Worm (Caenorhabditis elegans) whole organism, young adult: ENCODE results near the gene F26A1.3.

Source experiments
- tlf-1 ChIP-seq: fragments of 200-800 bp; sonication (Bioruptor generic); optimal IDR thresholded peaks from 2 replicates; lab custom pipeline; 2018; ENCODE audit warnings: mild to moderate bottlenecking, missing genetic modification characterization, missing compliant biosample characterization
- unc-62 ChIP-seq: fragments of 150-350 bp; optimal IDR thresholded peaks from 2 replicates; lab custom pipeline; 2014; ENCODE audit warnings: missing biosample characterization, missing genetic modification reagents, missing genetic modification characterization

DNA sequence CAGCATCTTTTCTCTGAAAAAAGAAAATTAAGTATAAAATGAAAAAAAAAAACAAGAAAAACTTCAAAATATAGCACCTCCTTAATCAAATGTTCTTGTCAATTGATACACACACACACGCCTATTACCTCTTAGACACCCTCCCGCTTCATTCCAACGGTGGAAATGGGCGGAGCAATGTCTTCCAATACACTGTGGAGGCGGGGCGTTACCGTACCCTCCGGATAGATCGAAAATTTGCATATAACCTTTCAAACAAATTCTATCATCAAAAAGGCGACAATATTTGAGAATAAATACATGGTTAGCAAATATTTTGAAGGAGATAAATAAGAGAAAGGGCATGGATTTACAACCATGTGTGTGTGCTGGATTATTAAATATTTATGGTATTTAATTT, 18.6 kb upstream of the F26A1.3 start:
- TF ChIP-seq unc-62 (GFP tag; lab: Kevin White, UChicago) = no peak
- TF ChIP-seq tlf-1 (GFP tag; lab: Kevin White, UChicago) = no peak
